Worm (Caenorhabditis elegans) whole organism, L2 larva: ENCODE results near the gene nhr-70.

Experiments used
- F13H6.1 ChIP-seq: sonication (generic microtip); optimal IDR thresholded peaks from 2 replicates; lab custom pipeline; 2016; ENCODE audit warnings: missing genetic modification characterization, missing compliant biosample characterization
- R02D3.7 ChIP-seq: fragments of 150-350 bp; optimal IDR thresholded peaks from 2 replicates; lab custom pipeline; 2014; ENCODE audit warnings: missing biosample characterization, missing genetic modification characterization
- Y55F3AM.14 ChIP-seq: fragments of 200-800 bp; sonication (Bioruptor generic); optimal IDR thresholded peaks from 2 replicates; lab custom pipeline; 2018; ENCODE audit warnings: mild to moderate bottlenecking, missing genetic modification characterization, missing compliant biosample characterization
- ZK546.5 ChIP-seq: sonication (generic microtip); optimal IDR thresholded peaks from 2 replicates; lab custom pipeline; 2017; ENCODE audit warnings: missing biosample characterization, missing genetic modification characterization
- alr-1 ChIP-seq: fragments of 150-350 bp; optimal IDR thresholded peaks from 2 replicates; lab custom pipeline; 2014; ENCODE audit warnings: missing biosample characterization, missing genetic modification characterization
- blmp-1 ChIP-seq: sonication (generic microtip); optimal IDR thresholded peaks from 2 replicates; lab custom pipeline; 2017; ENCODE audit warnings: missing genetic modification characterization, mild to moderate bottlenecking, missing compliant biosample characterization, antibody characterized with exemption, moderate library complexity; ENCODE audit not compliant: insufficient read depth
- ceh-16 ChIP-seq: fragments of 150-350 bp; optimal IDR thresholded peaks from 2 replicates; lab custom pipeline; 2014; ENCODE audit warnings: missing biosample characterization, missing genetic modification characterization
- ceh-82 ChIP-seq: fragments of 150-350 bp; optimal IDR thresholded peaks from 2 replicates; lab custom pipeline; 2014; ENCODE audit warnings: missing biosample characterization, missing genetic modification characterization
- crh-2 ChIP-seq: sonication (generic microtip); optimal IDR thresholded peaks from 2 replicates; lab custom pipeline; 2017; ENCODE audit warnings: missing biosample characterization, missing genetic modification characterization
- egl-27 ChIP-seq: sonication (generic microtip); optimal IDR thresholded peaks from 3 replicates; lab custom pipeline; 2017; ENCODE audit warnings: missing biosample characterization, missing genetic modification reagents, missing genetic modification characterization
- elt-3 ChIP-seq: sonication (generic microtip); optimal IDR thresholded peaks from 2 replicates; lab custom pipeline; 2017; ENCODE audit warnings: missing biosample characterization, missing genetic modification characterization
- fos-1 ChIP-seq: fragments of 150-350 bp; optimal IDR thresholded peaks from 2 replicates; lab custom pipeline; 2014; ENCODE audit warnings: missing biosample characterization, missing genetic modification characterization
- gmeb-1 ChIP-seq: fragments of 150-350 bp; optimal IDR thresholded peaks from 2 replicates; lab custom pipeline; 2014; ENCODE audit warnings: missing biosample characterization, missing genetic modification characterization
- lin-13 ChIP-seq: fragments of 150-350 bp; optimal IDR thresholded peaks from 2 replicates; lab custom pipeline; 2014; ENCODE audit warnings: missing biosample characterization, missing genetic modification reagents, missing genetic modification characterization
- lin-39 ChIP-seq: fragments of 150-350 bp; optimal IDR thresholded peaks from 2 replicates; lab custom pipeline; 2014; ENCODE audit warnings: missing biosample characterization, missing genetic modification reagents, missing genetic modification characterization
- lsy-2 ChIP-seq, 2 experiments: fragments of 150-350 bp in 1 of 2; sonication (generic microtip) in 1 of 2; optimal IDR thresholded peaks; 2 replicates each; lab custom pipeline; 2014 to 2017; ENCODE audit warnings: missing biosample characterization in 2 of 2, missing genetic modification characterization in 2 of 2
- mab-5 ChIP-seq: fragments of 150-350 bp; optimal IDR thresholded peaks from 2 replicates; lab custom pipeline; 2014; ENCODE audit warnings: missing biosample characterization, missing genetic modification characterization
- mbf-1 ChIP-seq: sonication (generic microtip); optimal IDR thresholded peaks from 2 replicates; lab custom pipeline; 2017; ENCODE audit warnings: missing biosample characterization, missing genetic modification characterization
- mdl-1 ChIP-seq, 2 experiments: fragments of 150-350 bp in 1 of 2; sonication (generic microtip) in 1 of 2; optimal IDR thresholded peaks; 2 replicates each; lab custom pipeline; 2017; ENCODE audit warnings: missing biosample characterization in 2 of 2, missing genetic modification characterization in 2 of 2
- nhr-10 ChIP-seq: sonication (generic microtip); optimal IDR thresholded peaks from 2 replicates; lab custom pipeline; 2017; ENCODE audit warnings: missing biosample characterization, missing genetic modification characterization
- nhr-11 ChIP-seq: fragments of 150-350 bp; optimal IDR thresholded peaks from 2 replicates; lab custom pipeline; 2014; ENCODE audit warnings: missing biosample characterization, missing genetic modification characterization
- nhr-12 ChIP-seq: fragments of 150-350 bp; optimal IDR thresholded peaks from 2 replicates; lab custom pipeline; 2014; ENCODE audit warnings: missing biosample characterization, missing genetic modification characterization
- nhr-129 ChIP-seq: fragments of 150-350 bp; optimal IDR thresholded peaks from 2 replicates; lab custom pipeline; 2014; ENCODE audit warnings: missing biosample characterization, missing genetic modification characterization
- nhr-21 ChIP-seq: fragments of 150-350 bp; optimal IDR thresholded peaks from 2 replicates; lab custom pipeline; 2014; ENCODE audit warnings: missing biosample characterization, missing genetic modification characterization
- nhr-23 ChIP-seq: fragments of 150-350 bp; optimal IDR thresholded peaks from 2 replicates; lab custom pipeline; 2014; ENCODE audit warnings: missing biosample characterization, missing genetic modification reagents, missing genetic modification characterization
- nhr-25 ChIP-seq: fragments of 150-350 bp; sonication (generic microtip); optimal IDR thresholded peaks from 3 replicates; lab custom pipeline; 2014; ENCODE audit warnings: missing biosample characterization, missing genetic modification characterization
- nhr-6 ChIP-seq: fragments of 150-350 bp; optimal IDR thresholded peaks from 2 replicates; lab custom pipeline; 2014; ENCODE audit warnings: missing biosample characterization, missing genetic modification characterization
- nhr-77 ChIP-seq: fragments of 150-350 bp; optimal IDR thresholded peaks from 2 replicates; lab custom pipeline; 2014; ENCODE audit warnings: missing biosample characterization, missing genetic modification characterization
- sem-4 ChIP-seq: fragments of 150-350 bp; optimal IDR thresholded peaks from 2 replicates; lab custom pipeline; 2014; ENCODE audit warnings: missing biosample characterization, missing genetic modification reagents, missing genetic modification characterization
- skn-1 ChIP-seq: sonication (generic microtip); optimal IDR thresholded peaks from 2 replicates; lab custom pipeline; 2017; ENCODE audit warnings: missing biosample characterization, missing genetic modification characterization
- sma-3 ChIP-seq: sonication (generic microtip); optimal IDR thresholded peaks from 2 replicates; lab custom pipeline; 2016; ENCODE audit warnings: missing genetic modification reagents, missing genetic modification characterization, missing compliant biosample characterization
- sma-9 ChIP-seq, 2 experiments: fragments of 150-350 bp in 1 of 2; sonication (generic microtip) in 1 of 2; optimal IDR thresholded peaks; 2 replicates each; lab custom pipeline; 2014 to 2016; ENCODE audit warnings: missing genetic modification characterization in 2 of 2, mild to moderate bottlenecking in 1 of 2, missing biosample characterization in 1 of 2, missing compliant biosample characterization in 1 of 2, missing genetic modification reagents in 1 of 2, moderate library complexity in 1 of 2
- unc-39 ChIP-seq: fragments of 150-350 bp; optimal IDR thresholded peaks from 2 replicates; lab custom pipeline; 2014; ENCODE audit warnings: missing biosample characterization, missing genetic modification characterization
- unc-55 ChIP-seq: fragments of 150-350 bp; sonication (generic microtip); optimal IDR thresholded peaks from 3 replicates; lab custom pipeline; 2014; ENCODE audit warnings: missing biosample characterization, missing genetic modification reagents, missing genetic modification characterization
- zag-1 ChIP-seq: fragments of 150-350 bp; optimal IDR thresholded peaks from 2 replicates; lab custom pipeline; 2014; ENCODE audit warnings: missing biosample characterization, missing genetic modification characterization
- ztf-1 ChIP-seq: fragments of 200-800 bp; sonication (Bioruptor generic); conservative IDR thresholded peaks from 2 replicates; pipeline ENCODE4 v1.3.6; 2022; ENCODE audit warnings: missing genetic modification characterization, missing compliant biosample characterization
- ztf-11 ChIP-seq: sonication (generic microtip); optimal IDR thresholded peaks from 2 replicates; lab custom pipeline; 2017; ENCODE audit warnings: missing biosample characterization, missing genetic modification characterization
- ztf-4 ChIP-seq: fragments of 150-350 bp; optimal IDR thresholded peaks from 2 replicates; lab custom pipeline; 2014; ENCODE audit warnings: missing biosample characterization, missing genetic modification characterization

Gene nhr-70

ce11 chrV:18586954-18587353 lies 29.4 kb upstream of the nhr-70 start:
- no peak for TF ChIP-seq nhr-129 (tag; lab: Kevin White, UChicago)
- TF ChIP-seq nhr-6 (tag; lab: Kevin White, UChicago) = no peak
- no peak for TF ChIP-seq gmeb-1 (tag; lab: Kevin White, UChicago)
- no peak for TF ChIP-seq nhr-77 (tag; lab: Kevin White, UChicago)
- no peak for TF ChIP-seq unc-55 (GFP tag; lab: Kevin White, UChicago)
- TF ChIP-seq ztf-4 = no peak
- TF ChIP-seq nhr-25 (tag; lab: Kevin White, UChicago) = no peak
- TF ChIP-seq alr-1 (tag; lab: Kevin White, UChicago) = no peak
- no peak for TF ChIP-seq Y55F3AM.14
- TF ChIP-seq lsy-2 (tag; optimal IDR thresholded peaks at IDR 0.05; lab: Kevin White, UChicago) = no peak
- no peak for TF ChIP-seq lin-39
- no peak for TF ChIP-seq ztf-1 (GFP tag; lab: Robert Waterston, UW)
- TF ChIP-seq blmp-1 (tag; lab: Kevin White, UChicago) = no peak
- no peak for TF ChIP-seq nhr-12 (tag; lab: Kevin White, UChicago)
- no peak for TF ChIP-seq ceh-16 (tag; lab: Kevin White, UChicago)
- no peak for TF ChIP-seq nhr-23 (tag; lab: Kevin White, UChicago)
- no peak for TF ChIP-seq ceh-82 (tag; lab: Kevin White, UChicago)
- TF ChIP-seq elt-3 = no peak

ce11 chrV:18587936-18588335 lies 28.5 kb upstream of the nhr-70 start:
- no peak for TF ChIP-seq sma-3 (GFP tag; lab: Kevin White, UChicago)
- no peak for TF ChIP-seq sma-9 (GFP tag; optimal IDR thresholded peaks at IDR 0.05; lab: Kevin White, UChicago)
- TF ChIP-seq sma-9 (tag; optimal IDR thresholded peaks at IDR 0.05; lab: Kevin White, UChicago) = no peak
- TF ChIP-seq zag-1 = no peak
- TF ChIP-seq mbf-1 (tag; lab: Kevin White, UChicago) = no peak
- TF ChIP-seq mab-5 (tag; lab: Kevin White, UChicago) = no peak
- no peak for TF ChIP-seq sem-4 (tag; lab: Kevin White, UChicago)
- TF ChIP-seq nhr-12 (tag; lab: Kevin White, UChicago) = no peak
- TF ChIP-seq Y55F3AM.14 = no peak
- TF ChIP-seq mdl-1 (tag; optimal IDR thresholded peaks at IDR 0.05; lab: Kevin White, UChicago) = no peak
- no peak for TF ChIP-seq blmp-1 (tag; lab: Kevin White, UChicago)
- no peak for TF ChIP-seq nhr-10 (tag; lab: Kevin White, UChicago)
- no peak for TF ChIP-seq egl-27 (tag; lab: Kevin White, UChicago)
- no peak for TF ChIP-seq ceh-82 (tag; lab: Kevin White, UChicago)
- TF ChIP-seq nhr-23 (tag; lab: Kevin White, UChicago) = no peak
- TF ChIP-seq unc-39 (tag; lab: Kevin White, UChicago) = no peak
- no peak for TF ChIP-seq nhr-129 (tag; lab: Kevin White, UChicago)
- TF ChIP-seq ZK546.5 (tag; lab: Kevin White, UChicago) = no peak
- no peak for TF ChIP-seq lin-39
- no peak for TF ChIP-seq lin-13 (GFP tag; lab: Kevin White, UChicago)
- no peak for TF ChIP-seq skn-1 (tag; lab: Kevin White, UChicago)

- no peak for TF ChIP-seq ztf-4
- TF ChIP-seq fos-1 (tag; lab: Kevin White, UChicago) = no peak
- TF ChIP-seq mdl-1 (tag; optimal IDR thresholded peaks at IDR 0.05; lab: Kevin White, UChicago) = no peak
- no peak for TF ChIP-seq F13H6.1
- no peak for TF ChIP-seq nhr-11
- TF ChIP-seq elt-3 = no peak
- TF ChIP-seq ztf-11 (tag; lab: Kevin White, UChicago) = no peak
- no peak for TF ChIP-seq R02D3.7 (tag; lab: Kevin White, UChicago)
- TF ChIP-seq crh-2 (tag; lab: Kevin White, UChicago) = no peak
- TF ChIP-seq mbf-1 (tag; lab: Kevin White, UChicago) = no peak
- TF ChIP-seq nhr-21 (tag; lab: Kevin White, UChicago) = no peak
Measured at ce11 chrV:18589585-18589984, 26.8 kb upstream of the nhr-70 start.

- no peak for TF ChIP-seq ztf-4
- TF ChIP-seq nhr-25 (tag; lab: Kevin White, UChicago) = peak; percentile 6
Measured at ce11 chrV:18592448-18592847, 23.9 kb upstream of the nhr-70 start, which contains the start of gene grdn-1. Gene grdn-1, plus strand, starts transcription at chrV:18592748.
